Fruit fly (Drosophila melanogaster): ENCODE measurements around the gene Gr8a.

Gr8a gene

DNA sequence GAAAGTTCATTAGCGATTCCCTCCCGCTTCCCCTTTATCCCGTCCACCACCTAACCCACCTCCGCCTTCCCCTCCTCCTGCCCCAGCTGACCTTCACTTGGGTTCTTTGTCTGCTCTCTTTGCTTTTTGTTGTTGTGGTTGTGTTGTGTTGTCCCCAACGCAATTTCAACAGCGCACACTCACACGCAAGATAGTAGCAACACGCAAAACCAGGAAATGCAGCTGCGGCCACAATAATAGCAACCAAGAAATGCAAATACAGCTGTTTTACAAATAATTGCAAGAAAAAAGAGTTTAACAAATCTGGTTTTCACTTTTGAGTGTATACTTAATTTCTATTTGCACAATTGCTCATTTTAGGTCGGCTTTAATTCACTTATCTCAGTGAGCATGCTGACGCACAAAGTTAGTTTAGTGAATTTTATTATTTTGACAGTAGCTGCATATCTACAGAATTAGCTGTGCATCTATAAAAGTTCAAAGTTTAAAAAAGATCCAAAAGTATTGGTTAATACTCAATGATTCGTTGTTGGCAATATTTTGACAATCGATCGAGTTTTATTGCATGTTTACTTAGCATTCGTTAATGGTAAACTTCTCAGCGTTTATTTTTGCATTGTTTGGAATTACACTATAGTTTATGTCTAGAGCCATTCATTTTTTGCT, 24.4 kb downstream of the Gr8a start (continued):
- TF ChIP-seq slp2 (GFP tag; optimal IDR thresholded peaks at IDR 0.05), result no peak
- no peak for TF ChIP-seq nau (GFP tag; optimal IDR thresholded peaks at IDR 0.05)
- no peak for TF ChIP-seq Poxn (GFP tag; IDR thresholded peaks at IDR 0.05)
- no peak for TF ChIP-seq mirr (GFP tag; optimal IDR thresholded peaks at IDR 0.05)
- no peak for TF ChIP-seq CG1024 (GFP tag; IDR thresholded peaks at IDR 0.05)
- TF ChIP-seq CG12219 (GFP tag; optimal IDR thresholded peaks at IDR 0.05), result no peak
- TF ChIP-seq Doc3 (GFP tag; IDR thresholded peaks at IDR 0.05; ENCODE audit: partially characterized antibody), result no peak
- TF ChIP-seq CG10431 (GFP tag; optimal IDR thresholded peaks at IDR 0.05), result no peak
- peak; percentile 45 for TF ChIP-seq dmrt99B (tag; optimal IDR thresholded peaks at IDR 0.05)
- TF ChIP-seq CG9215 (GFP tag; IDR thresholded peaks at IDR 0.05), result no peak
- no peak for TF ChIP-seq CG10462 (GFP tag; optimal IDR thresholded peaks at IDR 0.05)
- no peak for TF ChIP-seq Myb (GFP tag; optimal IDR thresholded peaks at IDR 0.05)
- peak; percentile 2 for TF ChIP-seq CG9727 (GFP tag; optimal IDR thresholded peaks at IDR 0.05)
- TF ChIP-seq H15 (GFP tag; IDR thresholded peaks at IDR 0.05), result no peak
- peak; percentile 24 for TF ChIP-seq Hsf (GFP tag; optimal IDR thresholded peaks at IDR 0.05)
- no peak for TF ChIP-seq caup (GFP tag; optimal IDR thresholded peaks at IDR 0.05; ENCODE audit: severe bottlenecking)
- peak; percentile 1 for TF ChIP-seq CG2120 (GFP tag; optimal IDR thresholded peaks at IDR 0.05)
- TF ChIP-seq ttk (GFP tag; IDR thresholded peaks at IDR 0.05), result no peak
- no peak for TF ChIP-seq CG3726 (GFP tag; IDR thresholded peaks at IDR 0.05)
- 0 out of 2 replicates have a peak, but pooled peaks have one; percentile 19 for TF ChIP-seq vvl (GFP tag; IDR thresholded peaks at IDR 0.05)
- no peak for TF ChIP-seq CG11085 (GFP tag; IDR thresholded peaks at IDR 0.05)
- no peak for TF ChIP-seq Hmr (GFP tag; optimal IDR thresholded peaks at IDR 0.05)
- no peak for TF ChIP-seq CG1602 (GFP tag; optimal IDR thresholded peaks at IDR 0.05)
- no peak for TF ChIP-seq crp (GFP tag; optimal IDR thresholded peaks at IDR 0.05)
- TF ChIP-seq ac (GFP tag; optimal IDR thresholded peaks at IDR 0.05), result no peak
- no peak for TF ChIP-seq BEAF-32 (GFP tag; optimal IDR thresholded peaks at IDR 0.05)
- TF ChIP-seq CG43689 (GFP tag; IDR thresholded peaks at IDR 0.05), result no peak
- no peak for TF ChIP-seq CG1647 (GFP tag; optimal IDR thresholded peaks at IDR 0.05)
- TF ChIP-seq D19B (GFP tag; optimal IDR thresholded peaks at IDR 0.05), result no peak
- no peak for TF ChIP-seq dm (GFP tag; optimal IDR thresholded peaks at IDR 0.05)
- TF ChIP-seq Doc2 (GFP tag; IDR thresholded peaks at IDR 0.05), result no peak
- TF ChIP-seq CG5245 (GFP tag; optimal IDR thresholded peaks at IDR 0.05), result no peak
- TF ChIP-seq gce (GFP tag; IDR thresholded peaks at IDR 0.05), result no peak
- no peak for TF ChIP-seq run (tag; optimal IDR thresholded peaks at IDR 0.05)
- no peak for TF ChIP-seq Fer3 (tag; optimal IDR thresholded peaks at IDR 0.05)
- no peak for TF ChIP-seq NC2β (GFP tag; optimal IDR thresholded peaks at IDR 0.05)
- TF ChIP-seq CoRest (tag; optimal IDR thresholded peaks at IDR 0.05), result peak; percentile 9
- TF ChIP-seq bcd (GFP tag; optimal IDR thresholded peaks at IDR 0.05), result peak; percentile 24
- no peak for TF ChIP-seq gcm (GFP tag; optimal IDR thresholded peaks at IDR 0.05)
- TF ChIP-seq Mrtf (GFP tag; IDR thresholded peaks at IDR 0.05), result no peak
- no peak for TF ChIP-seq Usf (GFP tag; optimal IDR thresholded peaks at IDR 0.05)
- TF ChIP-seq peb (GFP tag; IDR thresholded peaks at IDR 0.05), result no peak
- no peak for TF ChIP-seq CG8281 (tag; optimal IDR thresholded peaks at IDR 0.05)
- TF ChIP-seq bigmax (GFP tag; optimal IDR thresholded peaks at IDR 0.05), result no peak
- TF ChIP-seq Scr (GFP tag; IDR thresholded peaks at IDR 0.05; ENCODE audit: partially characterized antibody), result no peak
- peak; percentile 44 for TF ChIP-seq nom (GFP tag; optimal IDR thresholded peaks at IDR 0.05)
- no peak for TF ChIP-seq MTF-1 (GFP tag; optimal IDR thresholded peaks at IDR 0.05; ENCODE audit: borderline replicate concordance)
- TF ChIP-seq Blimp-1 (GFP tag; optimal IDR thresholded peaks at IDR 0.05), result peak; percentile 24
- peak; percentile 12 for TF ChIP-seq pum (GFP tag; optimal IDR thresholded peaks at IDR 0.05)
- peak; percentile 3 for TF ChIP-seq CG7839 (tag; optimal IDR thresholded peaks at IDR 0.05)

Measured in whole organism, embryonic.